Fruit fly (Drosophila melanogaster) whole organism, pupa: Measurements from ENCODE around the gene CG31200.

Experiments used
- CG10348 ChIP-seq: fragments of 200-800 bp; sonication (Bioruptor generic); IDR thresholded peaks from 2 replicates; pipeline ENCODE4 v1.3.6; 2022; ENCODE audit warnings: missing biosample characterization, missing genetic modification characterization
- CG12605 ChIP-seq: fragments of 200-800 bp; sonication (Bioruptor generic); IDR thresholded peaks from 2 replicates; pipeline ENCODE4 v1.3.6; 2022; ENCODE audit warnings: missing biosample characterization, missing genetic modification characterization
- CG13204 ChIP-seq: fragments of 200-800 bp; sonication (Bioruptor generic); optimal IDR thresholded peaks from 2 replicates; lab custom pipeline; 2018; ENCODE audit warnings: missing biosample characterization, mild to moderate bottlenecking, missing genetic modification characterization, moderate library complexity
- CG14655 ChIP-seq: fragments of 200-800 bp; sonication (Bioruptor generic); optimal IDR thresholded peaks from 3 replicates; lab custom pipeline; 2017; ENCODE audit warnings: mild to moderate bottlenecking, missing biosample characterization, missing genetic modification reagents, missing genetic modification characterization
- CG15710 ChIP-seq: fragments of 200-800 bp; sonication (Bioruptor generic); optimal IDR thresholded peaks from 2 replicates; lab custom pipeline; 2018; ENCODE audit warnings: missing biosample characterization, mild to moderate bottlenecking, missing genetic modification characterization, moderate library complexity
- CG17806 ChIP-seq: fragments of 200-800 bp; sonication (Bioruptor generic); optimal IDR thresholded peaks from 2 replicates; lab custom pipeline; 2018; ENCODE audit warnings: missing biosample characterization, mild to moderate bottlenecking, missing genetic modification characterization, moderate library complexity
- CG32121 ChIP-seq: fragments of 200-800 bp; sonication (Bioruptor generic); IDR thresholded peaks from 2 replicates; pipeline ENCODE4 v1.3.6; 2022; ENCODE audit warnings: missing biosample characterization, missing genetic modification characterization
- CG34367 ChIP-seq: fragments of 200-800 bp; sonication (Bioruptor generic); optimal IDR thresholded peaks from 2 replicates; lab custom pipeline; 2018; ENCODE audit warnings: missing biosample characterization, mild to moderate bottlenecking, missing genetic modification characterization
- CG4496 ChIP-seq: fragments of 200-800 bp; sonication (Bioruptor generic); IDR thresholded peaks from 3 replicates; pipeline ENCODE4 v1.3.6; 2022; ENCODE audit warnings: missing biosample characterization, missing genetic modification characterization
- CG8159 ChIP-seq: fragments of 200-800 bp; sonication (Bioruptor generic); optimal IDR thresholded peaks from 3 replicates; lab custom pipeline; 2018; ENCODE audit warnings: missing biosample characterization, mild to moderate bottlenecking, missing genetic modification characterization, moderate library complexity
- CG8301 ChIP-seq: fragments of 200-800 bp; sonication (Bioruptor generic); optimal IDR thresholded peaks from 2 replicates; lab custom pipeline; 2018; ENCODE audit warnings: missing biosample characterization, mild to moderate bottlenecking, missing genetic modification characterization
- CG9948 ChIP-seq: fragments of 200-800 bp; sonication (Bioruptor generic); optimal IDR thresholded peaks from 2 replicates; lab custom pipeline; 2018; ENCODE audit warnings: missing biosample characterization, mild to moderate bottlenecking, missing genetic modification characterization, moderate library complexity
- D1 ChIP-seq: fragments of 200-800 bp; sonication (Bioruptor generic); optimal IDR thresholded peaks from 2 replicates; lab custom pipeline; 2018; ENCODE audit warnings: missing biosample characterization, mild to moderate bottlenecking, missing genetic modification characterization, moderate library complexity
- EcR ChIP-seq: fragments of 200-800 bp; sonication (Bioruptor generic); optimal IDR thresholded peaks from 3 replicates; lab custom pipeline; 2019; ENCODE audit warnings: missing biosample characterization, missing genetic modification characterization, mild to moderate bottlenecking, moderate library complexity, missing genetic modification reagents
- Ets98B ChIP-seq: fragments of 200-800 bp; sonication (Bioruptor generic); IDR thresholded peaks from 2 replicates; pipeline ENCODE4 v1.3.6; 2022; ENCODE audit warnings: missing biosample characterization, missing genetic modification characterization
- Pif1A ChIP-seq: fragments of 200-800 bp; sonication (Bioruptor generic); optimal IDR thresholded peaks from 3 replicates; lab custom pipeline; 2016; ENCODE audit warnings: missing biosample characterization, missing genetic modification characterization
- Pif1B ChIP-seq: fragments of 200-800 bp; sonication (Bioruptor generic); optimal IDR thresholded peaks from 3 replicates; lab custom pipeline; 2016; ENCODE audit warnings: missing biosample characterization, missing genetic modification characterization
- Snoo ChIP-seq: fragments of 200-800 bp; sonication (Bioruptor generic); optimal IDR thresholded peaks from 3 replicates; lab custom pipeline; 2017; ENCODE audit warnings: missing biosample characterization, mild to moderate bottlenecking, missing genetic modification characterization, inconsistent platforms
- fd96Ca ChIP-seq: fragments of 200-800 bp; sonication (Bioruptor generic); IDR thresholded peaks from 3 replicates; pipeline ENCODE4 v1.3.6; 2022; ENCODE audit warnings: missing biosample characterization, missing genetic modification characterization
- gl ChIP-seq: fragments of 200-800 bp; sonication (Bioruptor generic); optimal IDR thresholded peaks from 2 replicates; lab custom pipeline; 2018; ENCODE audit warnings: missing biosample characterization, mild to moderate bottlenecking, missing genetic modification characterization
- rn ChIP-seq: fragments of 200-800 bp; sonication (Bioruptor generic); IDR thresholded peaks from 2 replicates; pipeline ENCODE4 v1.3.6; 2022; ENCODE audit warnings: missing biosample characterization, missing genetic modification characterization

The CG31200 gene

dm6 chr3R:20774125-20774524 lies 29.0 kb upstream of the CG31200 start:
- TF ChIP-seq CG13204 (GFP tag; lab: Kevin White, UChicago) (peak; percentile 67), CG9948 (tag; lab: Kevin White, UChicago) (no peak), Pif1A (no peak), gl (tag; lab: Kevin White, UChicago) (no peak), CG4496 (peak; percentile 59; the same call in 1 of the 3 replicates), CG8159 (tag; lab: Kevin White, UChicago) (no peak)
- TF ChIP-seq, all 21 proteins: peak for 2

dm6 chr3R:20773174-20773573 lies 28.0 kb upstream of the CG31200 start:
- no peak for TF ChIP-seq CG32121
- no peak for TF ChIP-seq rn
- no peak for TF ChIP-seq Pif1B (GFP tag; lab: Kevin White, UChicago)
- TF ChIP-seq CG15710, result peak; percentile 46
- no peak for TF ChIP-seq Snoo (tag; lab: Kevin White, UChicago)
- peak; percentile 60; the same call in 1 of the 3 replicates for TF ChIP-seq fd96Ca
- TF ChIP-seq gl (tag; lab: Kevin White, UChicago), result peak; percentile 15
- TF ChIP-seq CG12605, result 0 out of 2 replicates have a peak, but pooled peaks have one; percentile 16
- TF ChIP-seq CG17806 (tag; lab: Kevin White, UChicago), result peak; percentile 42
- peak; percentile 34 for TF ChIP-seq EcR
- TF ChIP-seq CG34367, result no peak
- no peak; the same call in 2 of the 3 replicates for TF ChIP-seq CG4496
- no peak for TF ChIP-seq CG10348
- peak; percentile 20 for TF ChIP-seq CG8301 (tag; lab: Kevin White, UChicago)
- TF ChIP-seq Pif1A, result peak; percentile 64
- TF ChIP-seq CG8159 (tag; lab: Kevin White, UChicago), result peak; percentile 54
- TF ChIP-seq Ets98B, result no peak
- TF ChIP-seq CG14655 (GFP tag; lab: Kevin White, UChicago), result peak; percentile 50
- no peak for TF ChIP-seq D1
- TF ChIP-seq CG9948 (tag; lab: Kevin White, UChicago), result peak; percentile 42
- TF ChIP-seq CG13204 (GFP tag; lab: Kevin White, UChicago), result peak; percentile 35

- TF ChIP-seq D1, result no peak
- TF ChIP-seq gl (tag; lab: Kevin White, UChicago), result no peak
- no peak for TF ChIP-seq EcR
- TF ChIP-seq Snoo (tag; lab: Kevin White, UChicago), result no peak
- TF ChIP-seq Pif1B (GFP tag; lab: Kevin White, UChicago), result no peak
- TF ChIP-seq CG4496, result no peak
- no peak for TF ChIP-seq CG8159 (tag; lab: Kevin White, UChicago)
- TF ChIP-seq CG34367, result no peak
- TF ChIP-seq CG32121, result no peak
- no peak for TF ChIP-seq fd96Ca
- TF ChIP-seq CG12605, result no peak
- TF ChIP-seq CG15710, result no peak
- no peak for TF ChIP-seq rn
- no peak for TF ChIP-seq CG14655 (GFP tag; lab: Kevin White, UChicago)
- no peak for TF ChIP-seq Ets98B
- no peak for TF ChIP-seq CG9948 (tag; lab: Kevin White, UChicago)
- TF ChIP-seq CG10348, result no peak
Observed at dm6 chr3R:20772543-20772942, 27.4 kb upstream of the CG31200 start, which contains the start of gene Takl1. Gene Takl1, minus strand, starts transcription at chr3R:20772601.

dm6 chr3R:20766156-20766486 lies 21.0 kb upstream of the CG31200 start:
- no peak for TF ChIP-seq CG9948 (tag; lab: Kevin White, UChicago)
- no peak for TF ChIP-seq EcR
- TF ChIP-seq CG4496, result no peak
- TF ChIP-seq CG8301 (tag; lab: Kevin White, UChicago), result no peak
- no peak for TF ChIP-seq Pif1B (GFP tag; lab: Kevin White, UChicago)
- TF ChIP-seq fd96Ca, result no peak
- no peak for TF ChIP-seq CG10348
- no peak for TF ChIP-seq CG8159 (tag; lab: Kevin White, UChicago)
- no peak for TF ChIP-seq CG14655 (GFP tag; lab: Kevin White, UChicago)
- no peak for TF ChIP-seq CG13204 (GFP tag; lab: Kevin White, UChicago)
- TF ChIP-seq gl (tag; lab: Kevin White, UChicago), result no peak
- no peak for TF ChIP-seq CG12605
- no peak for TF ChIP-seq CG34367
- TF ChIP-seq, all 21 proteins: peak for 0

DNA sequence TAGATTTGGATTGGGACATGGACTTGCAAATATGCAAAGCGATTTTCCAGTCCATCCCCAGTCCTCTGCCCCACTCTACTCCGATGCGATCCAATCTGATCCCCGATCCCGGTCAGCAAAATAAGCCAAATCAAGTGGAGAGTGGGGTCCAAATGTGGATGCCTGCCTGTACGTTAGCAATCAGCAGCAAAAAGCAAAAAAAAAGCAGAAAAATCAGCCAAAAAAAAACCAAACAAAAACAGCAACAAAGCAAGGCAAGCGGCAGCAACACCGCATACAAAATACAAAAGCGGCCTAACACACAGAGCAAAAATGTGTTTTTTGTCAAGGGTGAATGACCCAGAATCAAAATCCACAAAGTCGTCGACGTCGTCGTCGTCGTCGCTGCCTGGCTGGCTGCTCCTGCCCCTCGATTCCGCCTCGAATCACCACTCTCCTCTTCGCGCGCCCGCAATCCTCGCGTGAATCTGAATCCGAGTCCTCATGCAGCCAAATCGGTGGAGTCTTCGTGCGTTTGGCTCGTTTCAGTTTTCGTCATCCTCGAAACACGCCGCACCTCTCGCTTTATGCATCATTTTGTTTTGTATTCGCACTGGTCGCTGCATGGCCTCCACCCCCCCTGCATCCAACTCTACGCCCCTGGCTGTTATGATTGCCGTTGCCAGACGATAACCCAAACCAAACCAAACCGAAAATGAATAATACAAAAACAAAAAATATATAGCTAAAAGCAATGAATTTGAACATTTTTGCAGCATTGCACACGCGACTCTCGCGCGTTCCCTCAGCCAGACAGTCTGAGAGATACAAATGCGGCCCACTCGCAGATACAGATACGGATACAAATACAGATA lies 20.4 kb upstream of the CG31200 start:
- TF ChIP-seq CG9948 (tag; lab: Kevin White, UChicago) (no peak), CG32121 (peak; percentile 61; the same call in 1 of the 2 replicates), rn (no peak), Snoo (tag; lab: Kevin White, UChicago) (peak; percentile 47), Ets98B (peak; percentile 46), CG12605 (peak; percentile 76), CG10348 (0 out of 2 replicates have a peak, but pooled peaks have one; percentile 33), CG13204 (GFP tag; lab: Kevin White, UChicago) (no peak), CG14655 (GFP tag; lab: Kevin White, UChicago) (peak; percentile 37), fd96Ca (peak; percentile 32; the same call in 2 of the 3 replicates), CG34367 (no peak), EcR (peak; percentile 30), CG4496 (peak; percentile 16; the same call in 1 of the 3 replicates)

- TF ChIP-seq Pif1B (GFP tag; lab: Kevin White, UChicago) (peak; percentile 64), EcR (no peak), CG12605 (0 out of 2 replicates have a peak, but pooled peaks have one; percentile 49), fd96Ca (no peak), CG8301 (tag; lab: Kevin White, UChicago) (peak; percentile 77), CG15710 (peak; percentile 54), CG4496 (peak; percentile 67; the same call in 1 of the 3 replicates), CG9948 (tag; lab: Kevin White, UChicago) (peak; percentile 55), Ets98B (peak; percentile 51), CG32121 (peak; percentile 81), rn (no peak), CG8159 (tag; lab: Kevin White, UChicago) (peak; percentile 78), gl (tag; lab: Kevin White, UChicago) (peak; percentile 61), Snoo (tag; lab: Kevin White, UChicago) (peak; percentile 62), CG14655 (GFP tag; lab: Kevin White, UChicago) (peak; percentile 71), CG17806 (tag; lab: Kevin White, UChicago) (peak; percentile 43), D1 (peak; percentile 70), CG13204 (GFP tag; lab: Kevin White, UChicago) (no peak), Pif1A (peak; percentile 71), CG34367 (peak; percentile 26), CG10348 (no peak)
- TF ChIP-seq, all 21 proteins: peak for 16
Observed at dm6 chr3R:20764058-20764457, 18.9 kb upstream of the CG31200 start.
